Worm (Caenorhabditis elegans) whole organism, late embryonic: ENCODE measurements around the gene F31A3.3.

ENCODE experiments used
- F13H6.1 ChIP-seq: sonication (generic microtip); optimal IDR thresholded peaks from 2 replicates; lab custom pipeline; 2016; ENCODE audit warnings: missing genetic modification characterization, missing compliant biosample characterization
- K09A11.1 ChIP-seq: sonication (generic microtip); optimal IDR thresholded peaks from 2 replicates; lab custom pipeline; 2017; ENCODE audit warnings: antibody characterized with exemption, mild to moderate bottlenecking, missing genetic modification characterization, missing compliant biosample characterization; ENCODE audit not compliant: insufficient read depth
- ama-1 ChIP-seq: fragments of 150-350 bp; optimal IDR thresholded peaks from 2 replicates; lab custom pipeline; 2014
- ceh-14 ChIP-seq: sonication (generic microtip); optimal IDR thresholded peaks from 2 replicates; lab custom pipeline; 2016; ENCODE audit warnings: missing genotype, missing genetic modification characterization, missing compliant biosample characterization
- ceh-18 ChIP-seq: sonication (generic microtip); optimal IDR thresholded peaks from 2 replicates; lab custom pipeline; 2016; ENCODE audit warnings: missing genetic modification characterization, missing compliant biosample characterization
- ceh-19 ChIP-seq: fragments of 200-800 bp; sonication (Bioruptor generic); optimal IDR thresholded peaks from 2 replicates; lab custom pipeline; 2018; ENCODE audit warnings: mild to moderate bottlenecking, missing genetic modification characterization, missing compliant biosample characterization
- ceh-22 ChIP-seq: sonication (generic microtip); optimal IDR thresholded peaks from 2 replicates; lab custom pipeline; 2017; ENCODE audit warnings: missing biosample characterization, missing genetic modification characterization
- ceh-24 ChIP-seq: sonication (generic microtip); optimal IDR thresholded peaks from 2 replicates; lab custom pipeline; 2016; ENCODE audit warnings: mild to moderate bottlenecking, missing genetic modification characterization, missing compliant biosample characterization
- ceh-30 ChIP-seq: fragments of 150-350 bp; optimal IDR thresholded peaks from 2 replicates; lab custom pipeline; 2014; ENCODE audit warnings: missing biosample characterization, missing genetic modification characterization
- ceh-31 ChIP-seq: sonication (generic microtip); optimal IDR thresholded peaks from 2 replicates; lab custom pipeline; 2016; ENCODE audit warnings: missing genetic modification characterization, missing compliant biosample characterization
- ceh-34 ChIP-seq: sonication (generic microtip); optimal IDR thresholded peaks from 2 replicates; lab custom pipeline; 2016; ENCODE audit warnings: mild to moderate bottlenecking, missing genetic modification characterization, missing compliant biosample characterization
- ceh-45 ChIP-seq: fragments of 200-800 bp; sonication (Bioruptor generic); IDR thresholded peaks from 2 replicates; pipeline ENCODE4 v1.3.6; 2022; ENCODE audit warnings: missing genetic modification reagents, missing genetic modification characterization, missing compliant biosample characterization
- ceh-48 ChIP-seq: sonication (generic microtip); optimal IDR thresholded peaks from 2 replicates; lab custom pipeline; 2016; ENCODE audit warnings: missing genetic modification characterization, inconsistent platforms, missing compliant biosample characterization
- ceh-6 ChIP-seq: fragments of 200-800 bp; sonication (Bioruptor generic); optimal IDR thresholded peaks from 2 replicates; lab custom pipeline; 2018; ENCODE audit warnings: mild to moderate bottlenecking, missing genetic modification characterization, missing compliant biosample characterization
- ceh-9 ChIP-seq: sonication (generic microtip); optimal IDR thresholded peaks from 2 replicates; lab custom pipeline; 2016; ENCODE audit warnings: mild to moderate bottlenecking, missing genetic modification characterization, inconsistent platforms, missing compliant biosample characterization
- che-1 ChIP-seq: sonication (generic microtip); optimal IDR thresholded peaks from 2 replicates; lab custom pipeline; 2016; ENCODE audit warnings: mild to moderate bottlenecking, missing genetic modification characterization, missing compliant biosample characterization
- dve-1 ChIP-seq: sonication (generic microtip); optimal IDR thresholded peaks from 2 replicates; lab custom pipeline; 2017; ENCODE audit warnings: antibody characterized with exemption, mild to moderate bottlenecking, missing genetic modification characterization, missing compliant biosample characterization
- elt-2 ChIP-seq: sonication (generic microtip); optimal IDR thresholded peaks from 2 replicates; lab custom pipeline; 2016; ENCODE audit warnings: missing genetic modification reagents, missing genetic modification characterization, missing compliant biosample characterization
- ets-4 ChIP-seq: sonication (generic microtip); optimal IDR thresholded peaks from 2 replicates; lab custom pipeline; 2016; ENCODE audit warnings: missing genetic modification characterization, missing compliant biosample characterization
- fkh-10 ChIP-seq: fragments of 150-350 bp; optimal IDR thresholded peaks from 2 replicates; lab custom pipeline; 2014; ENCODE audit warnings: missing biosample characterization, missing genetic modification reagents, missing genetic modification characterization
- fkh-6 ChIP-seq: sonication (generic microtip); optimal IDR thresholded peaks from 2 replicates; lab custom pipeline; 2016; ENCODE audit warnings: missing genetic modification characterization, missing compliant biosample characterization
- gmeb-2 ChIP-seq: sonication (generic microtip); optimal IDR thresholded peaks from 2 replicates; lab custom pipeline; 2016; ENCODE audit warnings: missing genetic modification characterization, inconsistent platforms, missing compliant biosample characterization
- hlh-13 ChIP-seq: fragments of 200-800 bp; sonication (Bioruptor generic); optimal IDR thresholded peaks from 2 replicates; lab custom pipeline; 2018; ENCODE audit warnings: mild to moderate bottlenecking, missing genetic modification characterization, missing compliant biosample characterization
- hlh-30 ChIP-seq: sonication (generic microtip); optimal IDR thresholded peaks from 2 replicates; lab custom pipeline; 2017; ENCODE audit warnings: antibody characterized with exemption, missing genetic modification characterization, missing compliant biosample characterization; ENCODE audit not compliant: insufficient read depth
- hlh-6 ChIP-seq: sonication (generic microtip); optimal IDR thresholded peaks from 2 replicates; lab custom pipeline; 2016; ENCODE audit warnings: missing genotype, missing genetic modification characterization, missing compliant biosample characterization
- hlh-8 ChIP-seq: sonication (generic microtip); optimal IDR thresholded peaks from 2 replicates; lab custom pipeline; 2016; ENCODE audit warnings: missing genotype, missing genetic modification characterization, missing compliant biosample characterization
- lim-6 ChIP-seq: sonication (generic microtip); optimal IDR thresholded peaks from 2 replicates; lab custom pipeline; 2016; ENCODE audit warnings: missing genetic modification characterization, missing compliant biosample characterization
- madf-2 ChIP-seq: sonication (generic microtip); optimal IDR thresholded peaks from 2 replicates; lab custom pipeline; 2017; ENCODE audit warnings: missing genetic modification characterization, missing compliant biosample characterization
- npax-4 ChIP-seq: sonication (generic microtip); optimal IDR thresholded peaks from 2 replicates; lab custom pipeline; 2016; ENCODE audit warnings: missing genetic modification characterization, missing compliant biosample characterization
- odd-2 ChIP-seq: sonication (generic microtip); optimal IDR thresholded peaks from 2 replicates; lab custom pipeline; 2017; ENCODE audit warnings: antibody characterized with exemption, mild to moderate bottlenecking, missing genetic modification characterization, missing compliant biosample characterization
- pat-9 ChIP-seq: fragments of 200-800 bp; sonication (Bioruptor generic); optimal IDR thresholded peaks from 2 replicates; lab custom pipeline; 2018; ENCODE audit warnings: mild to moderate bottlenecking, missing genetic modification characterization, moderate library complexity, missing compliant biosample characterization
- pax-1 ChIP-seq: fragments of 150-350 bp; optimal IDR thresholded peaks from 2 replicates; lab custom pipeline; 2014; ENCODE audit warnings: missing biosample characterization, missing genetic modification characterization
- pha-2 ChIP-seq: sonication (generic microtip); optimal IDR thresholded peaks from 2 replicates; lab custom pipeline; 2017; ENCODE audit warnings: mild to moderate bottlenecking, missing genetic modification characterization, missing compliant biosample characterization
- pha-4 ChIP-seq: fragments of 150-350 bp; optimal IDR thresholded peaks from 2 replicates; lab custom pipeline; 2018; ENCODE audit warnings: missing biosample characterization, missing genetic modification reagents, missing genetic modification characterization
- pqm-1 ChIP-seq: sonication (generic microtip); optimal IDR thresholded peaks from 2 replicates; lab custom pipeline; 2016; ENCODE audit warnings: missing genetic modification characterization, missing compliant biosample characterization
- pros-1 ChIP-seq: fragments of 150-350 bp; optimal IDR thresholded peaks from 2 replicates; lab custom pipeline; 2014; ENCODE audit warnings: missing biosample characterization, missing genetic modification reagents, missing genetic modification characterization
- ref-2 ChIP-seq: sonication (generic microtip); optimal IDR thresholded peaks from 2 replicates; lab custom pipeline; 2016; ENCODE audit warnings: missing genetic modification characterization, missing compliant biosample characterization
- sdc-2 ChIP-seq: sonication (generic microtip); optimal IDR thresholded peaks from 2 replicates; lab custom pipeline; 2016; ENCODE audit warnings: missing genotype, missing genetic modification characterization, missing compliant biosample characterization
- sox-2 ChIP-seq: fragments of 200-800 bp; sonication (Bioruptor generic); IDR thresholded peaks from 2 replicates; pipeline ENCODE4 v1.3.6; 2022; ENCODE audit warnings: missing genetic modification reagents, missing genetic modification characterization, missing compliant biosample characterization
- syd-9 ChIP-seq: sonication (generic microtip); optimal IDR thresholded peaks from 2 replicates; lab custom pipeline; 2016; ENCODE audit warnings: mild to moderate bottlenecking, missing genetic modification characterization, moderate library complexity, missing compliant biosample characterization
- tbx-2 ChIP-seq: sonication (generic microtip); optimal IDR thresholded peaks from 2 replicates; lab custom pipeline; 2016; ENCODE audit warnings: missing genetic modification characterization, missing compliant biosample characterization
- tbx-7 ChIP-seq: sonication (generic microtip); optimal IDR thresholded peaks from 2 replicates; lab custom pipeline; 2016; ENCODE audit warnings: missing genotype, missing genetic modification characterization, missing compliant biosample characterization
- ttx-3 ChIP-seq: sonication (generic microtip); optimal IDR thresholded peaks from 2 replicates; lab custom pipeline; 2016; ENCODE audit warnings: missing genetic modification reagents, missing genetic modification characterization, missing compliant biosample characterization
- unc-3 ChIP-seq, 2 experiments: fragments of 200-800 bp in 1 of 2; sonication (Bioruptor generic) in 1 of 2; sonication (generic microtip) in 1 of 2; conservative IDR thresholded peaks in 1 of 2; optimal IDR thresholded peaks in 1 of 2; 2 replicates each; pipeline versions ENCODE4 v1.3.6 to Lab custom; 2016 to 2022; ENCODE audit warnings: missing compliant biosample characterization in 2 of 2, missing genetic modification characterization in 2 of 2, missing genetic modification reagents in 1 of 2
- unc-42 ChIP-seq: sonication (generic microtip); optimal IDR thresholded peaks from 2 replicates; lab custom pipeline; 2016; ENCODE audit warnings: missing genotype, missing genetic modification characterization, missing compliant biosample characterization
- unc-86 ChIP-seq: sonication (generic microtip); optimal IDR thresholded peaks from 2 replicates; lab custom pipeline; 2016; ENCODE audit warnings: missing genetic modification characterization, missing compliant biosample characterization
- zip-5 ChIP-seq: sonication (generic microtip); optimal IDR thresholded peaks from 2 replicates; lab custom pipeline; 2016; ENCODE audit warnings: missing genetic modification characterization, missing compliant biosample characterization

F31A3.3 gene

ce11 chrX:17509048-17509776, 24.7 kb downstream of the F31A3.3 start:
- TF ChIP-seq ceh-14 = no peak
- TF ChIP-seq hlh-13 = no peak
- TF ChIP-seq hlh-30 (tag; lab: Kevin White, UChicago) = no peak
- peak; percentile 65 for TF ChIP-seq elt-2 (tag; lab: Kevin White, UChicago)
- TF ChIP-seq pha-2 = no peak
- TF ChIP-seq dve-1 = peak; percentile 62

- no peak for TF ChIP-seq sdc-2 (tag; lab: Kevin White, UChicago)
- no peak for TF ChIP-seq che-1 (tag; lab: Kevin White, UChicago)
Measured at ce11 chrX:17508137-17508536, 25.7 kb downstream of the F31A3.3 start.

- TF ChIP-seq pros-1 (tag; lab: Kevin White, UChicago) (peak; percentile 27), gmeb-2 (tag; lab: Kevin White, UChicago) (no peak), tbx-2 (tag; lab: Kevin White, UChicago) (peak; percentile 83), ceh-14 (peak; percentile 56), unc-86 (tag; lab: Kevin White, UChicago) (no peak), ceh-9 (tag; lab: Kevin White, UChicago) (no peak), fkh-6 (tag; lab: Kevin White, UChicago) (no peak), fkh-10 (GFP tag; lab: Kevin White, UChicago) (no peak), odd-2 (no peak), pat-9 (tag; lab: Kevin White, UChicago) (no peak), K09A11.1 (tag; lab: Kevin White, UChicago) (peak; percentile 16), ttx-3 (tag; lab: Kevin White, UChicago) (no peak), ceh-30 (no peak), npax-4 (tag; lab: Kevin White, UChicago) (no peak), che-1 (tag; lab: Kevin White, UChicago) (no peak), ceh-45 (no peak), ceh-6 (GFP tag; lab: Kevin White, UChicago) (no peak), ceh-24 (tag; lab: Kevin White, UChicago) (no peak), lim-6 (tag; lab: Kevin White, UChicago) (no peak), hlh-6 (tag; lab: Kevin White, UChicago) (no peak), pqm-1 (tag; lab: Kevin White, UChicago) (peak; percentile 16), F13H6.1 (peak; percentile 87), ceh-34 (tag; lab: Kevin White, UChicago) (peak; percentile 57), tbx-7 (no peak), ama-1 (lab: Kevin White, UChicago) (no peak), unc-3 (GFP tag; conservative IDR thresholded peaks at IDR 0.05; lab: Robert Waterston, UW) (no peak), unc-3 (tag; optimal IDR thresholded peaks at IDR 0.05; lab: Kevin White, UChicago) (no peak), sdc-2 (tag; lab: Kevin White, UChicago) (peak; percentile 66), madf-2 (tag; lab: Kevin White, UChicago) (no peak), ceh-22 (tag; lab: Kevin White, UChicago) (no peak), pha-4 (tag; lab: Kevin White, UChicago) (no peak), ceh-18 (peak; percentile 98), zip-5 (tag; lab: Kevin White, UChicago) (no peak), sox-2 (GFP tag; lab: Robert Waterston, UW) (no peak), ref-2 (tag; lab: Kevin White, UChicago) (peak; percentile 62), hlh-8 (tag; lab: Kevin White, UChicago) (peak; percentile 75), unc-42 (tag; lab: Kevin White, UChicago) (peak; percentile 86), ets-4 (tag; lab: Kevin White, UChicago) (peak; percentile 41), hlh-13 (no peak), ceh-31 (tag; lab: Kevin White, UChicago) (peak; percentile 83), ceh-48 (tag; lab: Kevin White, UChicago) (peak; percentile 33), pax-1 (no peak), syd-9 (tag; lab: Kevin White, UChicago) (no peak), ceh-19 (GFP tag; lab: Kevin White, UChicago) (peak; percentile 14)
Measured at ce11 chrX:17505547-17506181, 28.2 kb downstream of the F31A3.3 start.
